Fruit fly (Drosophila melanogaster): ENCODE data around the gene Pli.

The Pli gene

DNA sequence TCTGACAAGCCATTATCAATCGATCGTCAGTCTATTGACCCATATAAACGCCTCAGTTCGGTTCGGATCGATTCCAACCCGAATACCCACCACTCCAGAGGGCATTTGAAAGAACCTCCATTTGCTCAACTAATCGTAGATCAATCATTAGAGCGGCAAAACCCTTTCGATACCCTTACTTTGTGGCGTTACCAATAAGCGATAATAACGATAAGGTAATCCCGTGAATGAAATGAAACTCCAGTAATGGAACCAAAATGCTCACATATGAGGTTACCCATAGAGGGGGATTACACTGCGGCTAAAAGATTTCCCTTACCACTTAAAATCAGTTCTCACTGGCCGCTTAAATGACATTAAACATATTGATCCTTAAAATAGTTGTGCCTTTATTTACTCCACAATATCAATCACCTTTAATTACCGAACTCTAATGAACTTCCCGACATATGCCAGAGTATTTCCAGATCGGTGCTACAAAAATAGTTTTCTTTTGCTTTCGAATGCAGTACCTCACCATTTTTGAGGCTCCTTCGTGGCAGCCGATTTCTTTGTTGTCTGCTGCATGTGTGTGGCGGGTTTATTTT lies 17.2 kb downstream of the Pli start (continued):
- TF ChIP-seq C15 (GFP tag; IDR thresholded peaks at IDR 0.05) (no peak), CG43689 (GFP tag; IDR thresholded peaks at IDR 0.05) (no peak), CG5953 (GFP tag; IDR thresholded peaks at IDR 0.05) (no peak), dan (GFP tag; IDR thresholded peaks at IDR 0.05) (no peak), slbo (GFP tag; IDR thresholded peaks at IDR 0.05) (no peak), CHES-1-like (GFP tag; optimal IDR thresholded peaks at IDR 0.05) (no peak), MBD-R2 (GFP tag; IDR thresholded peaks at IDR 0.05) (no peak), CG12155 (GFP tag; optimal IDR thresholded peaks at IDR 0.05) (no peak), gce (GFP tag; IDR thresholded peaks at IDR 0.05) (no peak), vnd (GFP tag; IDR thresholded peaks at IDR 0.05; ENCODE audit: partially characterized antibody) (no peak), hth (optimal IDR thresholded peaks at IDR 0.05) (no peak), CG11456 (GFP tag; IDR thresholded peaks at IDR 0.05) (no peak), fd96Cb (tag; optimal IDR thresholded peaks at IDR 0.05) (peak; percentile 48), CG18011 (GFP tag; optimal IDR thresholded peaks at IDR 0.05) (no peak), nerfin-1 (tag; optimal IDR thresholded peaks at IDR 0.05) (no peak), tgo (GFP tag; IDR thresholded peaks at IDR 0.05) (0 out of 3 replicates have a peak, but pooled peaks have one; percentile 17), kni (GFP tag; optimal IDR thresholded peaks at IDR 0.05) (no peak), Neu2 (GFP tag; optimal IDR thresholded peaks at IDR 0.05; ENCODE audit: borderline replicate concordance) (no peak), HHEX (GFP tag; optimal IDR thresholded peaks at IDR 0.05) (peak; percentile 18), chn (GFP tag; optimal IDR thresholded peaks at IDR 0.05) (peak; percentile 13), scrt (GFP tag; optimal IDR thresholded peaks at IDR 0.05) (no peak), Mrtf (GFP tag; IDR thresholded peaks at IDR 0.05) (no peak), CG10147 (GFP tag; optimal IDR thresholded peaks at IDR 0.05) (no peak), CG30403 (GFP tag; optimal IDR thresholded peaks at IDR 0.05) (peak; percentile 12), CG16815 (GFP tag; optimal IDR thresholded peaks at IDR 0.05) (peak; percentile 8), BEAF-32 (GFP tag; optimal IDR thresholded peaks at IDR 0.05) (no peak), CG4730 (GFP tag; IDR thresholded peaks at IDR 0.05) (no peak), CG2889 (GFP tag; IDR thresholded peaks at IDR 0.05) (no peak), Rx (GFP tag; IDR thresholded peaks at IDR 0.05) (no peak), Eip74EF (GFP tag; optimal IDR thresholded peaks at IDR 0.05) (no peak), zfh1 (GFP tag; IDR thresholded peaks at IDR 0.05) (peak; percentile 51; the same call in 1 of the 3 replicates), Sox102F (GFP tag; optimal IDR thresholded peaks at IDR 0.05) (peak; percentile 66), ind (GFP tag; optimal IDR thresholded peaks at IDR 0.05) (no peak), ato (GFP tag; IDR thresholded peaks at IDR 0.05; ENCODE audit: partially characterized antibody) (no peak), CG34224 (GFP tag; IDR thresholded peaks at IDR 0.05; ENCODE audit: partially characterized antibody) (no peak), oc (tag; optimal IDR thresholded peaks at IDR 0.05) (peak; percentile 19), Hr78 (GFP tag; optimal IDR thresholded peaks at IDR 0.05) (peak in 1 of 2 experiments; percentile 14), Gug (GFP tag; IDR thresholded peaks at IDR 0.05) (no peak), mirr (GFP tag; optimal IDR thresholded peaks at IDR 0.05) (peak; percentile 2), sens-2 (GFP tag; IDR thresholded peaks at IDR 0.05) (no peak), CG2712 (tag; optimal IDR thresholded peaks at IDR 0.05) (peak; percentile 71), Med (GFP tag) (peak; percentile 75), chinmo (GFP tag; IDR thresholded peaks at IDR 0.05; ENCODE audit: partially characterized antibody) (no peak), esg (GFP tag; conservative IDR thresholded peaks at IDR 0.05) (no peak), CG11398 (GFP tag; optimal IDR thresholded peaks at IDR 0.05) (no peak), br (optimal IDR thresholded peaks at IDR 0.05) (no peak), Tbp (GFP tag; optimal IDR thresholded peaks at IDR 0.05) (no peak), CG17328 (GFP tag; IDR thresholded peaks at IDR 0.05) (peak; percentile 46; the same call in 1 of the 2 replicates), CG12744 (GFP tag; optimal IDR thresholded peaks at IDR 0.05) (no peak), Mad (GFP tag; optimal IDR thresholded peaks at IDR 0.05) (no peak), CG1832 (GFP tag; optimal IDR thresholded peaks at IDR 0.05) (no peak)

All from whole organism, embryonic.